Fruit fly (Drosophila melanogaster): ENCODE measurements around the gene CG44013.

CG44013 gene

dm6 chr3R:15463172-15463571, 46.5 kb downstream of the CG44013 start:
- TF ChIP-seq Hr4 (GFP tag; optimal IDR thresholded peaks at IDR 0.05) (no peak), svp (GFP tag) (peak; percentile 75), eg (GFP tag; IDR thresholded peaks at IDR 0.05) (0 out of 3 replicates have a peak, but pooled peaks have one; percentile 11), CG6854 (GFP tag; optimal IDR thresholded peaks at IDR 0.05) (peak; percentile 42)
